Worm (Caenorhabditis elegans): Measurements from ENCODE around the gene gspd-1.

gspd-1 gene

ce11 chrIV:11310624-11311023, 6.6 kb upstream of the gspd-1 start, which contains the start of gene znf-207:
Gene znf-207, plus strand, starts transcription at chrIV:11310972.
- no peak for TF ChIP-seq elt-1 (tag; optimal IDR thresholded peaks at IDR 0.05)
- TF ChIP-seq lin-13 (GFP tag; optimal IDR thresholded peaks at IDR 0.05) = peak; percentile 41
- peak; percentile 6 for TF ChIP-seq crh-2 (tag; optimal IDR thresholded peaks at IDR 0.05)
- peak; percentile 43 for TF ChIP-seq nhr-129 (tag; optimal IDR thresholded peaks at IDR 0.05)
- peak; percentile 43 for TF ChIP-seq F13H6.1 (tag; optimal IDR thresholded peaks at IDR 0.05)
- peak in 1 of 2 experiments; percentile 49 for TF ChIP-seq lsy-2 (tag; optimal IDR thresholded peaks at IDR 0.05)
- TF ChIP-seq peb-1 (tag; optimal IDR thresholded peaks at IDR 0.05) = no peak
- peak; percentile 27 for TF ChIP-seq sma-9 (GFP tag; optimal IDR thresholded peaks at IDR 0.05)
- TF ChIP-seq sma-9 (tag; optimal IDR thresholded peaks at IDR 0.05) = no peak
- peak; percentile 57 for TF ChIP-seq C34F6.9 (tag; optimal IDR thresholded peaks at IDR 0.05)
- TF ChIP-seq unc-55 (GFP tag; optimal IDR thresholded peaks at IDR 0.05) = peak; percentile 56
- no peak for TF ChIP-seq nhr-6 (tag; optimal IDR thresholded peaks at IDR 0.05)
- TF ChIP-seq fos-1 (tag; optimal IDR thresholded peaks at IDR 0.05) = peak; percentile 4

ce11 chrIV:11311484-11311883, 5.7 kb upstream of the gspd-1 start:
- no peak for TF ChIP-seq nhr-12 (tag; optimal IDR thresholded peaks at IDR 0.05)
- no peak for TF ChIP-seq nhr-11 (tag; optimal IDR thresholded peaks at IDR 0.05)
- no peak for TF ChIP-seq lsy-2 (tag; optimal IDR thresholded peaks at IDR 0.05)
- TF ChIP-seq aly-2 (tag; optimal IDR thresholded peaks at IDR 0.05) = no peak

- TF ChIP-seq crh-2 (tag; optimal IDR thresholded peaks at IDR 0.05) (no peak), unc-62 (GFP tag; optimal IDR thresholded peaks at IDR 0.05) (no peak), unc-39 (tag; optimal IDR thresholded peaks at IDR 0.05) (no peak), lsy-2 (tag; optimal IDR thresholded peaks at IDR 0.05) (no peak), nhr-129 (tag; optimal IDR thresholded peaks at IDR 0.05) (no peak), skn-1 (tag; optimal IDR thresholded peaks at IDR 0.05) (no peak), lin-11 (tag; optimal IDR thresholded peaks at IDR 0.05) (no peak), mdl-1 (tag; optimal IDR thresholded peaks at IDR 0.05) (no peak), mbf-1 (tag; optimal IDR thresholded peaks at IDR 0.05) (no peak), ceh-16 (tag; optimal IDR thresholded peaks at IDR 0.05) (no peak), snpc-4 (tag; optimal IDR thresholded peaks at IDR 0.05) (no peak), egl-27 (tag; optimal IDR thresholded peaks at IDR 0.05) (no peak), sem-4 (tag; optimal IDR thresholded peaks at IDR 0.05) (no peak), nhr-6 (tag; optimal IDR thresholded peaks at IDR 0.05) (no peak), nhr-237 (tag; optimal IDR thresholded peaks at IDR 0.05) (no peak), elt-1 (tag; optimal IDR thresholded peaks at IDR 0.05) (no peak), nhr-11 (tag; optimal IDR thresholded peaks at IDR 0.05) (no peak)
Measured at ce11 chrIV:11313880-11314279, 3.3 kb upstream of the gspd-1 start, which contains the start of gene dnj-2. Gene dnj-2, minus strand, starts transcription at chrIV:11313980.

ce11 chrIV:11314885-11315284, 2.3 kb upstream of the gspd-1 start, which contains the start of the genes B0035.3, B0035.22 and pfd-4:
Gene B0035.3, minus strand, starts transcription at chrIV:11314998.
Gene B0035.22, plus strand, starts transcription at chrIV:11315153.
Gene pfd-4, plus strand, starts transcription at chrIV:11315207.
- TF ChIP-seq gmeb-1 (tag; optimal IDR thresholded peaks at IDR 0.05) (peak; percentile 38), nhr-10 (tag; optimal IDR thresholded peaks at IDR 0.05) (no peak), C34F6.9 (tag; optimal IDR thresholded peaks at IDR 0.05) (peak; percentile 73), lin-39 (tag; optimal IDR thresholded peaks at IDR 0.05) (no peak), crh-2 (tag; optimal IDR thresholded peaks at IDR 0.05) (peak; percentile 72), dmd-4 (tag; optimal IDR thresholded peaks at IDR 0.05) (no peak), fos-1 (tag; optimal IDR thresholded peaks at IDR 0.05) (no peak), sma-9 (GFP tag; optimal IDR thresholded peaks at IDR 0.05) (peak; percentile 66), sma-9 (tag; optimal IDR thresholded peaks at IDR 0.05) (no peak), F13H6.1 (tag; optimal IDR thresholded peaks at IDR 0.05) (peak; percentile 50), unc-55 (GFP tag; optimal IDR thresholded peaks at IDR 0.05) (peak; percentile 76), lsy-2 (tag; optimal IDR thresholded peaks at IDR 0.05) (peak; percentile 1 to 79), lin-13 (GFP tag; optimal IDR thresholded peaks at IDR 0.05) (peak; percentile 36), sem-4 (tag; optimal IDR thresholded peaks at IDR 0.05) (peak; percentile 53), sma-3 (GFP tag; optimal IDR thresholded peaks at IDR 0.05) (peak; percentile 53)

- TF ChIP-seq nhr-129 (tag; optimal IDR thresholded peaks at IDR 0.05) = no peak
- no peak for TF ChIP-seq sma-9 (GFP tag; optimal IDR thresholded peaks at IDR 0.05)
- no peak for TF ChIP-seq sma-9 (tag; optimal IDR thresholded peaks at IDR 0.05)
Measured at ce11 chrIV:11315688-11316087, 1.5 kb upstream of the gspd-1 start.

ce11 chrIV:11316106-11316505, 1.1 kb upstream of the gspd-1 start:
- TF ChIP-seq alr-1 (tag; optimal IDR thresholded peaks at IDR 0.05) (no peak), lsy-2 (tag; optimal IDR thresholded peaks at IDR 0.05) (peak in 1 of 2 experiments; percentile 0)

Data from whole organism, L2 larva.